Fruit fly (Drosophila melanogaster) whole organism: ENCODE data around the gene glo.

Experiments
- CG8478 ChIP-seq: fragments of >200 bp; optimal IDR thresholded peaks from 2 replicates; lab custom pipeline; 2018; ENCODE audit warnings: inconsistent platforms
- Dll ChIP-seq: fragments of >200 bp; optimal IDR thresholded peaks from 2 replicates; lab custom pipeline; 2017
- psq ChIP-seq: fragments of >200 bp; optimal IDR thresholded peaks from 2 replicates; lab custom pipeline; 2017
- usp ChIP-seq: fragments of >200 bp; optimal IDR thresholded peaks from 2 replicates; lab custom pipeline; 2017; ENCODE audit warnings: missing biosample characterization, missing genetic modification characterization, mixed read lengths

DNA sequence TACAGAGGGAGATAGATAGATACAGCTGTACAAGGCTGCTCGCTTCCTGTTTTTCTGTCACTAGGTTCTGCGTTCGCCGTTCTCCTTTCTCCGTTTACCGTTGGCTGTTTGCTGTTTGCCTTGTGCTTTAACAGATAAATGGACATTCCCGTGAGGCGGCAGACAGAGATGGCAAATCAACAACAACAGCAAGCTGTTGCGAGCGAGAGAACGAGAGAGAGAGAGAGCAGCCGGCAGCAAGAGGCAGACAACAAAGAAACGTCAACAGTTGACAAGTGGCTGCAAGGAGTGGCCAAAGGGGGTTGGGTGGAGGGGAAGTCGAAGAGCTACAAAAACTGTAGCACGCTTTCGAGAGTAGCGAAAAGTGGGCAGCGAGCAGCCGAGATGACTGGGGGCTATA lies 14.2 kb upstream of the glo start:
- TF ChIP-seq CG8478 = no peak
- TF ChIP-seq usp (GFP tag; lab: Kevin White, UChicago) = no peak
- no peak for TF ChIP-seq psq (lab: Kevin White, UChicago)
- TF ChIP-seq Dll = no peak
